Worm (Caenorhabditis elegans) whole organism, early embryonic: ENCODE data around the gene T03F6.10.

Experiments
- ama-1 ChIP-seq: fragments of 150-350 bp; optimal IDR thresholded peaks from 2 replicates; lab custom pipeline; 2014
- flt-1 ChIP-seq: fragments of 200-800 bp; sonication (Bioruptor generic); IDR thresholded peaks from 2 replicates; pipeline ENCODE4 v1.3.6; 2022; ENCODE audit warnings: missing genetic modification characterization, missing compliant biosample characterization
- hmbx-1 ChIP-seq: sonication (generic microtip); optimal IDR thresholded peaks from 2 replicates; lab custom pipeline; 2016; ENCODE audit warnings: mild to moderate bottlenecking, missing genetic modification characterization, missing compliant biosample characterization
- tbx-37 ChIP-seq: fragments of 200-800 bp; sonication (Bioruptor generic); conservative IDR thresholded peaks from 2 replicates; pipeline ENCODE4 v1.3.6; 2022; ENCODE audit warnings: missing genetic modification reagents, missing genetic modification characterization, missing compliant biosample characterization

- no peak for TF ChIP-seq flt-1
- TF ChIP-seq ama-1 (lab: Kevin White, UChicago): no peak
- TF ChIP-seq tbx-37 (GFP tag; lab: Robert Waterston, UW): no peak
- TF ChIP-seq hmbx-1: no peak
Measured at ce11 chrIII:13390789-13391188, 12.6 kb upstream of the T03F6.10 start.
